Comparison of ENCODE assay signal across 4 fruit fly cellular contexts in the genomic region with DNA sequence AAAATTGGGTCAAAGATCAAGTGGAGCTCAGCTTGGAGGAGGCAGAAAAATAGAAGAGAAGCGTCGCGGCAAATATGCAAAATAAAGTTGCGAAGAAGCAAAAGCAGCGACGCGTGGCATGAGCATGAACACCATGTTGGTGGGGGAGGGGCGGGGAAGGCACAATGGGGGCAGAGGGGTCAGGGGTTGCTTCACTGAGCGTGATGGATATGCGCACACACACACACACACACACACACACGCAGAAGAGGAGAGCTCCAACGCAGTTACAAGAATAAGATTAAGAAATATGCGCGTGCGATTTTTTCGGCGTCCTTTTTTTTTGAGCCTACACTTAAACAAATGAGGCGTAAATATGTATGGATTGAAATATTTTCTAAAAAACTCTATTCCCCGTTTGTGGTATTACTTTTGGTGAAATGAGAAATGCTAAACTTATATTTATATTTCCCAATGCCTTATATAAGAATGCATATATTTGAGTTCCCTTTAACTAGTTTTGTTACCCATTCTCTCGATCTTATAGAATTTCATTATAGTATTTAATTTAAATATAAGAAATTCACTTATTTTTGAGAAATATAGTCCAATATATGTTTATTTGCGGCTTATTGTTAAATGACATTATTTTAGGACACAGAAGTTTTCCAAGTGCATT.
TF ChIP-seq lines count a peak whose summit lies in the region.

No protein-coding gene starts in this region.

- TF ChIP-seq CTCF in whole organism, embryonic (GFP tag; optimal IDR thresholded peaks at IDR 0.05; lab: Kevin White, UChicago), result no peak

TF ChIP-seq in whole organism, embryonic, 481 proteins besides CTCF, POLR2A, EP300 and RAD21:
- TF ChIP-seq pros (GFP tag; optimal IDR thresholded peaks at IDR 0.05; lab: Kevin White, UChicago) (no peak), trh (GFP tag; optimal IDR thresholded peaks at IDR 0.05; lab: Kevin White, UChicago) (no peak), ro (GFP tag; IDR thresholded peaks at IDR 0.05; lab: Robert Waterston, UW) (no peak), CG11560 (tag; IDR thresholded peaks at IDR 0.05; lab: Robert Waterston, UW) (no peak), Kr (GFP tag; optimal IDR thresholded peaks at IDR 0.05; lab: Kevin White, UChicago) (no peak), sima (GFP tag; optimal IDR thresholded peaks at IDR 0.05; lab: Kevin White, UChicago) (no peak), dati (GFP tag; IDR thresholded peaks at IDR 0.05; lab: Robert Waterston, UW) (no peak), CG16813 (GFP tag; IDR thresholded peaks at IDR 0.05; lab: Robert Waterston, UW; ENCODE audit: partially characterized antibody) (0 out of 3 replicates have a peak, but pooled peaks have one; percentile 8), sens (GFP tag; lab: Kevin White, UChicago) (peak; percentile 1), vnd (GFP tag; IDR thresholded peaks at IDR 0.05; lab: Robert Waterston, UW; ENCODE audit: partially characterized antibody) (no peak), onecut (GFP tag; IDR thresholded peaks at IDR 0.05; lab: Robert Waterston, UW) (no peak), crol (GFP tag; IDR thresholded peaks at IDR 0.05; lab: Robert Waterston, UW) (peak; percentile 80), Pdp1 (GFP tag; optimal IDR thresholded peaks at IDR 0.05; lab: Kevin White, UChicago) (no peak), fd102C (GFP tag; optimal IDR thresholded peaks at IDR 0.05; lab: Kevin White, UChicago) (no peak), CG10209 (GFP tag; optimal IDR thresholded peaks at IDR 0.05; lab: Kevin White, UChicago) (no peak), tll (GFP tag; optimal IDR thresholded peaks at IDR 0.05; lab: Kevin White, UChicago) (no peak), CG8281 (tag; optimal IDR thresholded peaks at IDR 0.05; lab: Kevin White, UChicago) (no peak), CG2120 (GFP tag; optimal IDR thresholded peaks at IDR 0.05; lab: Kevin White, UChicago) (no peak)

TF ChIP-seq in whole organism, prepupa, 60 proteins besides CTCF, POLR2A, EP300 and RAD21 (continues in another document):
- TF ChIP-seq topi (GFP tag; optimal IDR thresholded peaks at IDR 0.05; lab: Kevin White, UChicago) (peak; percentile 2), CG31627 (GFP tag; optimal IDR thresholded peaks at IDR 0.05; lab: Kevin White, UChicago) (no peak), CG10631 (GFP tag; optimal IDR thresholded peaks at IDR 0.05; lab: Kevin White, UChicago) (peak; percentile 20), CG4318 (GFP tag; optimal IDR thresholded peaks at IDR 0.05; lab: Kevin White, UChicago) (no peak), ss (GFP tag; optimal IDR thresholded peaks at IDR 0.05; lab: Kevin White, UChicago) (peak in 1 of 2 experiments; percentile 10), Ets96B (tag; optimal IDR thresholded peaks at IDR 0.05; lab: Kevin White, UChicago) (peak; percentile 55), CG6792 (GFP tag; optimal IDR thresholded peaks at IDR 0.05; lab: Kevin White, UChicago) (peak; percentile 13), CG3919 (GFP tag; optimal IDR thresholded peaks at IDR 0.05; lab: Kevin White, UChicago) (peak; percentile 20), svp (GFP tag; lab: Kevin White, UChicago) (peak; percentile 36), acj6 (GFP tag; optimal IDR thresholded peaks at IDR 0.05; lab: Kevin White, UChicago) (peak; percentile 34), Met (GFP tag; optimal IDR thresholded peaks at IDR 0.05; lab: Kevin White, UChicago) (peak; percentile 24), Hr4 (GFP tag; optimal IDR thresholded peaks at IDR 0.05; lab: Kevin White, UChicago) (peak; percentile 12), spab (GFP tag; optimal IDR thresholded peaks at IDR 0.05; lab: Kevin White, UChicago) (no peak), CG8632 (GFP tag; optimal IDR thresholded peaks at IDR 0.05; lab: Kevin White, UChicago) (peak; percentile 25), CG6808 (GFP tag; optimal IDR thresholded peaks at IDR 0.05; lab: Kevin White, UChicago) (no peak), OdsH (GFP tag; optimal IDR thresholded peaks at IDR 0.05; lab: Kevin White, UChicago) (peak; percentile 51), salr (GFP tag; optimal IDR thresholded peaks at IDR 0.05; lab: Kevin White, UChicago) (peak in 1 of 2 experiments; percentile 34), CG15336 (GFP tag; IDR thresholded peaks at IDR 0.05; lab: Robert Waterston, UW) (peak; percentile 38), Eip93F (GFP tag; optimal IDR thresholded peaks at IDR 0.05; lab: Kevin White, UChicago) (no peak), fd85E (GFP tag; optimal IDR thresholded peaks at IDR 0.05; lab: Kevin White, UChicago) (no peak), fkh (GFP tag; optimal IDR thresholded peaks at IDR 0.05; lab: Kevin White, UChicago) (no peak), CG32006 (GFP tag; optimal IDR thresholded peaks at IDR 0.05; lab: Kevin White, UChicago) (peak; percentile 52), achi (GFP tag; optimal IDR thresholded peaks at IDR 0.05; lab: Kevin White, UChicago) (peak; percentile 16)

TF ChIP-seq in whole organism, pupa, 21 proteins besides CTCF, POLR2A, EP300 and RAD21:
- TF ChIP-seq CG15710 (tag; optimal IDR thresholded peaks at IDR 0.05; lab: Kevin White, UChicago) (peak; percentile 50), CG10348 (GFP tag; IDR thresholded peaks at IDR 0.05; lab: Robert Waterston, UW) (no peak)

TF ChIP-seq in whole organism, wandering third instar larva, 38 proteins besides CTCF, POLR2A, EP300 and RAD21:
- TF ChIP-seq Dfd (GFP tag; optimal IDR thresholded peaks at IDR 0.05; lab: Kevin White, UChicago), result peak; percentile 60
- no peak for TF ChIP-seq CG9705 (GFP tag; optimal IDR thresholded peaks at IDR 0.05; lab: Kevin White, UChicago)
